Fruit fly (Drosophila melanogaster) whole organism, embryonic: ENCODE data around the gene Ldsdh1.

Source experiments
- CG17361 ChIP-seq: fragments of 200-800 bp; sonication (Bioruptor generic); IDR thresholded peaks from 3 replicates; pipeline ENCODE4 v1.3.6; 2022; ENCODE audit warnings: missing biosample characterization, missing genetic modification characterization
- CG18619 ChIP-seq: fragments of 200-800 bp; sonication (Bioruptor generic); optimal IDR thresholded peaks from 3 replicates; lab custom pipeline; 2017; ENCODE audit warnings: missing biosample characterization, mild to moderate bottlenecking, missing genetic modification characterization
- CG5953 ChIP-seq: fragments of 200-800 bp; sonication (Bioruptor generic); IDR thresholded peaks from 2 replicates; pipeline ENCODE4 v1.3.6; 2022; ENCODE audit warnings: missing biosample characterization, missing genetic modification characterization
- CG6765 ChIP-seq: fragments of 200-800 bp; sonication (Bioruptor generic); optimal IDR thresholded peaks from 3 replicates; lab custom pipeline; 2017; ENCODE audit warnings: missing biosample characterization, mild to moderate bottlenecking, missing genetic modification characterization
- CG8944 ChIP-seq: fragments of 200-800 bp; sonication (Bioruptor generic); optimal IDR thresholded peaks from 3 replicates; lab custom pipeline; 2016; ENCODE audit warnings: missing biosample characterization, missing genetic modification characterization
- Mad ChIP-seq: fragments of 200-800 bp; sonication (Bioruptor generic); optimal IDR thresholded peaks from 2 replicates; lab custom pipeline; 2016; ENCODE audit warnings: missing biosample characterization, missing genetic modification characterization
- ato ChIP-seq: fragments of 200-800 bp; sonication (Bioruptor generic); IDR thresholded peaks from 2 replicates; pipeline ENCODE4 v1.3.6; 2022; ENCODE audit warnings: missing biosample characterization, missing genetic modification characterization; ENCODE audit not compliant: partially characterized antibody
- grn ChIP-seq: fragments of 200-800 bp; sonication (Bioruptor generic); optimal IDR thresholded peaks from 3 replicates; lab custom pipeline; 2017; ENCODE audit warnings: missing biosample characterization, missing genetic modification characterization

DNA sequence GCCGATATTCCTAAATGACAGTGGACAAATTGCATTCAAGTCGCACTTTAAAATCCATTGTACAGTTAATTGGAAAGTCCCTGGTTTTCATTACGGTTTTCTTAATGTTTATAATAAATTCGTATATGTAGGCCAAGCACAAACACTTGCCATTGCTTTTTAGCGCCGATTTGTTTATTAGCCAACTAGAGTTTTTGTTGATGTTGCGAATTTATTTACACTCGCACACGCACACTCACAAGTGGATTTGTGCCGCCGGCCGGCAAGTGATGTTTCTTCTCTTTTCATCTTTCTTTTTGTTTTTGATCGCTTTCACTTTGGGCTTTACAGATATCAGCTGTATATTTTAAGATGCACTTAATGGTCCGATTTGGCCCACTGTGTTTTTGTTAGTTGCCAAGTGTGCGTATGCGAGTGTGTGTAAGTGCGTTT lies 24.1 kb downstream of the Ldsdh1 start:
- TF ChIP-seq CG8944 (GFP tag; lab: Kevin White, UChicago) (peak; percentile 78), CG18619 (GFP tag; lab: Kevin White, UChicago) (peak; percentile 75), Mad (peak; percentile 60), CG5953 (GFP tag; lab: Robert Waterston, UW) (no peak), ato (GFP tag; lab: Robert Waterston, UW) (no peak), CG6765 (GFP tag; lab: Kevin White, UChicago) (peak; percentile 25), CG17361 (GFP tag; lab: Robert Waterston, UW) (peak; percentile 92), grn (no peak)
